Fruit fly (Drosophila melanogaster) whole organism, embryonic: ENCODE data around the gene CG32202.

Experiments
- CG10431 ChIP-seq: fragments of 200-800 bp; sonication (Bioruptor generic); optimal IDR thresholded peaks from 3 replicates; lab custom pipeline; 2018; ENCODE audit warnings: missing biosample characterization, mild to moderate bottlenecking, missing genetic modification characterization
- CG10565 ChIP-seq: fragments of 200-800 bp; sonication (Bioruptor generic); optimal IDR thresholded peaks from 3 replicates; lab custom pipeline; 2016; ENCODE audit warnings: missing biosample characterization, mild to moderate bottlenecking, missing genetic modification characterization
- CG11398 ChIP-seq: fragments of 200-800 bp; sonication (Bioruptor generic); optimal IDR thresholded peaks from 2 replicates; lab custom pipeline; 2016; ENCODE audit warnings: missing biosample characterization, missing genetic modification characterization
- CG12659 ChIP-seq: fragments of 200-800 bp; sonication (Bioruptor generic); optimal IDR thresholded peaks from 3 replicates; lab custom pipeline; 2017; ENCODE audit warnings: mild to moderate bottlenecking, missing biosample characterization, missing genetic modification reagents, missing genetic modification characterization
- CG14050 ChIP-seq: fragments of 200-800 bp; sonication (Bioruptor generic); IDR thresholded peaks from 3 replicates; pipeline ENCODE4 v1.3.6; 2022; ENCODE audit warnings: missing biosample characterization, missing genetic modification characterization
- CG14441 ChIP-seq: fragments of 200-800 bp; sonication (Bioruptor generic); IDR thresholded peaks from 2 replicates; pipeline ENCODE4 v1.3.6; 2022; ENCODE audit warnings: missing biosample characterization, missing genetic modification characterization
- CG15601 ChIP-seq: fragments of 200-800 bp; sonication (Bioruptor generic); optimal IDR thresholded peaks from 3 replicates; lab custom pipeline; 2019; ENCODE audit warnings: missing biosample characterization, mild to moderate bottlenecking, missing genetic modification characterization, moderate library complexity
- CG17328 ChIP-seq: fragments of 200-800 bp; sonication (Bioruptor generic); IDR thresholded peaks from 2 replicates; pipeline ENCODE4 v1.3.6; 2022; ENCODE audit warnings: missing biosample characterization, missing genetic modification characterization
- CG18476 ChIP-seq: fragments of 200-800 bp; sonication (Bioruptor generic); optimal IDR thresholded peaks from 2 replicates; lab custom pipeline; 2016; ENCODE audit warnings: missing biosample characterization, mild to moderate bottlenecking, missing genetic modification characterization
- CG34224 ChIP-seq: fragments of 200-800 bp; sonication (Bioruptor generic); IDR thresholded peaks from 3 replicates; pipeline ENCODE4 v1.3.6; 2022; ENCODE audit warnings: missing biosample characterization, missing genetic modification characterization; ENCODE audit not compliant: partially characterized antibody
- CG4328 ChIP-seq: fragments of 200-800 bp; sonication (Bioruptor generic); optimal IDR thresholded peaks from 3 replicates; lab custom pipeline; 2017; ENCODE audit warnings: missing biosample characterization, missing genetic modification reagents, missing genetic modification characterization
- CG4617 ChIP-seq: fragments of 200-800 bp; sonication (Bioruptor generic); optimal IDR thresholded peaks from 3 replicates; lab custom pipeline; 2016; ENCODE audit warnings: missing biosample characterization, missing genetic modification characterization, borderline replicate concordance
- CG5180 ChIP-seq: fragments of 200-800 bp; sonication (Bioruptor generic); optimal IDR thresholded peaks from 3 replicates; lab custom pipeline; 2017; ENCODE audit warnings: missing biosample characterization, missing genetic modification characterization, mild to moderate bottlenecking, moderate library complexity, missing genetic modification reagents
- CG7987 ChIP-seq: fragments of 200-800 bp; sonication (Bioruptor generic); optimal IDR thresholded peaks from 2 replicates; lab custom pipeline; 2018; ENCODE audit warnings: missing biosample characterization, mild to moderate bottlenecking, missing genetic modification characterization, moderate library complexity
- CG8359 ChIP-seq: fragments of 200-800 bp; sonication (Bioruptor generic); optimal IDR thresholded peaks from 2 replicates; lab custom pipeline; 2017; ENCODE audit warnings: missing biosample characterization, mild to moderate bottlenecking, missing genetic modification characterization, borderline replicate concordance
- D ChIP-seq, 2 experiments: fragments of 200-800 bp in 1 of 2; fragments of >200 bp in 1 of 2; sonication (Bioruptor generic) in 1 of 2; optimal IDR thresholded peaks; 2 replicates in 1 of 2; 3 replicates in 1 of 2; lab custom pipeline; 2017; ENCODE audit warnings: mild to moderate bottlenecking in 1 of 2, missing biosample characterization in 1 of 2, missing genetic modification characterization in 1 of 2, missing genetic modification reagents in 1 of 2
- Dad ChIP-seq: fragments of 200-800 bp; sonication (Bioruptor generic); optimal IDR thresholded peaks from 3 replicates; lab custom pipeline; 2016; ENCODE audit warnings: missing biosample characterization, missing genetic modification characterization
- Dip2 ChIP-seq: fragments of 200-800 bp; sonication (Bioruptor generic); IDR thresholded peaks from 2 replicates; pipeline ENCODE4 v1.3.6; 2022; ENCODE audit warnings: missing biosample characterization, missing genetic modification characterization
- E2f1 ChIP-seq: fragments of 200-800 bp; sonication (Bioruptor generic); IDR thresholded peaks from 2 replicates; pipeline ENCODE4 v1.3.6; 2022; ENCODE audit warnings: missing biosample characterization, missing genetic modification characterization
- Fer1 ChIP-seq: fragments of 200-800 bp; sonication (Bioruptor generic); optimal IDR thresholded peaks from 2 replicates; lab custom pipeline; 2017; ENCODE audit warnings: missing biosample characterization, mild to moderate bottlenecking, missing genetic modification characterization
- Gsc ChIP-seq: fragments of 200-800 bp; sonication (Bioruptor generic); IDR thresholded peaks from 2 replicates; pipeline ENCODE4 v1.3.6; 2022; ENCODE audit warnings: missing biosample characterization, missing genetic modification characterization
- Gug ChIP-seq: fragments of 200-800 bp; sonication (Bioruptor generic); IDR thresholded peaks from 4 replicates; pipeline ENCODE4 v1.3.6; 2022; ENCODE audit warnings: missing biosample characterization, missing genetic modification characterization
- H2.0 ChIP-seq: fragments of 200-800 bp; sonication (Bioruptor generic); IDR thresholded peaks from 2 replicates; pipeline ENCODE4 v1.3.6; 2022; ENCODE audit warnings: missing biosample characterization, missing genetic modification characterization
- HLH3B ChIP-seq: fragments of 200-800 bp; sonication (Bioruptor generic); IDR thresholded peaks from 2 replicates; pipeline ENCODE4 v1.3.6; 2022; ENCODE audit warnings: missing biosample characterization, missing genetic modification characterization
- Hand ChIP-seq: fragments of 200-800 bp; sonication (Bioruptor generic); optimal IDR thresholded peaks from 2 replicates; lab custom pipeline; 2017; ENCODE audit warnings: mild to moderate bottlenecking, missing biosample characterization, missing genetic modification reagents, missing genetic modification characterization
- Hr3 ChIP-seq: fragments of 200-800 bp; sonication (Bioruptor generic); optimal IDR thresholded peaks from 3 replicates; lab custom pipeline; 2016; ENCODE audit warnings: missing biosample characterization, missing genetic modification characterization
- Hr78 ChIP-seq, 2 experiments: fragments of 200-800 bp in 1 of 2; fragments of >200 bp in 1 of 2; sonication (Bioruptor generic) in 1 of 2; optimal IDR thresholded peaks; 2 replicates each; lab custom pipeline; 2017 to 2019; ENCODE audit warnings: missing biosample characterization in 2 of 2, missing genetic modification characterization in 2 of 2, mild to moderate bottlenecking in 1 of 2, moderate library complexity in 1 of 2
- Lhr ChIP-seq: fragments of 200-800 bp; sonication (Bioruptor generic); optimal IDR thresholded peaks from 3 replicates; lab custom pipeline; 2017; ENCODE audit warnings: mild to moderate bottlenecking, missing biosample characterization, missing genetic modification reagents, missing genetic modification characterization
- MBD-R2 ChIP-seq: fragments of 200-800 bp; sonication (Bioruptor generic); IDR thresholded peaks from 2 replicates; pipeline ENCODE4 v1.3.6; 2022; ENCODE audit warnings: missing biosample characterization, missing genetic modification characterization
- Meics ChIP-seq: fragments of 200-800 bp; sonication (Bioruptor generic); optimal IDR thresholded peaks from 2 replicates; lab custom pipeline; 2017; ENCODE audit warnings: missing biosample characterization, mild to moderate bottlenecking, missing genetic modification characterization
- Opbp ChIP-seq: fragments of 200-800 bp; sonication (Bioruptor generic); IDR thresholded peaks from 3 replicates; pipeline ENCODE4 v1.3.6; 2022; ENCODE audit warnings: missing biosample characterization, missing genetic modification characterization; ENCODE audit not compliant: partially characterized antibody
- Rfx ChIP-seq: fragments of 200-800 bp; sonication (Bioruptor generic); IDR thresholded peaks from 2 replicates; pipeline ENCODE4 v1.3.6; 2022; ENCODE audit warnings: missing biosample characterization, missing genetic modification characterization
- dimm ChIP-seq: fragments of 200-800 bp; sonication (Bioruptor generic); IDR thresholded peaks from 2 replicates; pipeline ENCODE4 v1.3.6; 2022; ENCODE audit warnings: missing biosample characterization, missing genetic modification characterization
- dpn ChIP-seq, 2 experiments: fragments of 200-800 bp; sonication (Bioruptor generic); optimal IDR thresholded peaks; 3 replicates each; lab custom pipeline; 2016; ENCODE audit warnings: missing biosample characterization in 2 of 2, missing genetic modification characterization in 2 of 2
- ewg ChIP-seq: fragments of 200-800 bp; sonication (Bioruptor generic); optimal IDR thresholded peaks from 3 replicates; lab custom pipeline; 2017; ENCODE audit warnings: mild to moderate bottlenecking, missing biosample characterization, missing genetic modification reagents, missing genetic modification characterization
- grn ChIP-seq: fragments of 200-800 bp; sonication (Bioruptor generic); optimal IDR thresholded peaks from 3 replicates; lab custom pipeline; 2017; ENCODE audit warnings: missing biosample characterization, missing genetic modification characterization
- gsb-n ChIP-seq: fragments of 200-800 bp; sonication (Bioruptor generic); optimal IDR thresholded peaks from 3 replicates; lab custom pipeline; 2018; ENCODE audit warnings: missing biosample characterization, mild to moderate bottlenecking, missing genetic modification characterization
- hth ChIP-seq: fragments of >200 bp; optimal IDR thresholded peaks from 2 replicates; lab custom pipeline; 2017; ENCODE audit warnings: inconsistent platforms
- lab ChIP-seq: fragments of 200-800 bp; sonication (Bioruptor generic); optimal IDR thresholded peaks from 3 replicates; lab custom pipeline; 2017; ENCODE audit warnings: missing biosample characterization, missing genetic modification characterization, mild to moderate bottlenecking, moderate library complexity, missing genetic modification reagents
- nmo ChIP-seq: fragments of 200-800 bp; sonication (Bioruptor generic); optimal IDR thresholded peaks from 2 replicates; lab custom pipeline; 2018; ENCODE audit warnings: missing biosample characterization, mild to moderate bottlenecking, missing genetic modification characterization, moderate library complexity
- pho ChIP-seq: fragments of 200-800 bp; sonication (Bioruptor generic); optimal IDR thresholded peaks from 2 replicates; lab custom pipeline; 2016; ENCODE audit warnings: missing biosample characterization, missing genetic modification characterization
- pita ChIP-seq: fragments of 200-800 bp; sonication (Bioruptor generic); optimal IDR thresholded peaks from 2 replicates; lab custom pipeline; 2017; ENCODE audit warnings: missing biosample characterization, mild to moderate bottlenecking, missing genetic modification characterization
- pnt ChIP-seq: fragments of 200-800 bp; sonication (Bioruptor generic); optimal IDR thresholded peaks from 3 replicates; lab custom pipeline; 2016; ENCODE audit warnings: missing biosample characterization, missing genetic modification characterization
- schlank ChIP-seq: fragments of 200-800 bp; sonication (Bioruptor generic); optimal IDR thresholded peaks from 2 replicates; lab custom pipeline; 2018; ENCODE audit warnings: missing biosample characterization, mild to moderate bottlenecking, missing genetic modification characterization
- seq ChIP-seq: fragments of 200-800 bp; sonication (Bioruptor generic); IDR thresholded peaks from 2 replicates; pipeline ENCODE4 v1.3.6; 2022; ENCODE audit warnings: missing biosample characterization, missing genetic modification characterization
- tap ChIP-seq: fragments of 200-800 bp; optimal IDR thresholded peaks from 3 replicates; lab custom pipeline; 2019; ENCODE audit warnings: missing biosample characterization, mild to moderate bottlenecking, missing genetic modification characterization, moderate library complexity
- vfl ChIP-seq: fragments of 200-800 bp; sonication (Bioruptor generic); optimal IDR thresholded peaks from 2 replicates; lab custom pipeline; 2016; ENCODE audit warnings: missing biosample characterization, missing genetic modification characterization

CG32202 gene

dm6 chr3L:18640584-18641527 lies 41.1 kb upstream of the CG32202 start (continued):
- no peak for TF ChIP-seq CG10431 (GFP tag; lab: Kevin White, UChicago)
- no peak for TF ChIP-seq D (optimal IDR thresholded peaks at IDR 0.05; lab: Kevin White, UChicago)
- peak; percentile 67 for TF ChIP-seq D (GFP tag; optimal IDR thresholded peaks at IDR 0.05; lab: Kevin White, UChicago)
- TF ChIP-seq CG7987 = peak; percentile 65
- TF ChIP-seq dpn (GFP tag; optimal IDR thresholded peaks at IDR 0.05; lab: Kevin White, UChicago) = peak; percentile 92 to 97
- TF ChIP-seq E2f1 = peak; percentile 97
- no peak for TF ChIP-seq Gsc (GFP tag; lab: Robert Waterston, UW)
- TF ChIP-seq ewg (GFP tag; lab: Kevin White, UChicago) = peak; percentile 86
- TF ChIP-seq Lhr (GFP tag; lab: Kevin White, UChicago) = peak; percentile 52
- peak; percentile 85 for TF ChIP-seq CG11398 (GFP tag; lab: Kevin White, UChicago)
- TF ChIP-seq Hand (GFP tag; lab: Kevin White, UChicago) = peak; percentile 91
- no peak for TF ChIP-seq vfl (GFP tag; lab: Kevin White, UChicago)
- peak; percentile 97 for TF ChIP-seq CG14441 (GFP tag; lab: Robert Waterston, UW)
- TF ChIP-seq schlank (tag; lab: Kevin White, UChicago) = peak; percentile 48
- peak; percentile 97 for TF ChIP-seq CG17328 (GFP tag; lab: Robert Waterston, UW)
- peak; percentile 48 for TF ChIP-seq CG8359 (GFP tag; lab: Kevin White, UChicago)
- TF ChIP-seq CG34224 = no peak; the same call in 2 of the 3 replicates
- TF ChIP-seq CG12659 = peak; percentile 93
- TF ChIP-seq CG15601 (tag; lab: Kevin White, UChicago) = peak; percentile 67
- peak; percentile 90 for TF ChIP-seq Hr3 (GFP tag; lab: Kevin White, UChicago)
- TF ChIP-seq CG5180 (GFP tag; lab: Kevin White, UChicago) = peak; percentile 71
- TF ChIP-seq H2.0 (GFP tag; lab: Robert Waterston, UW) = peak; percentile 98
- no peak for TF ChIP-seq hth (lab: Kevin White, UChicago)
- TF ChIP-seq tap (tag; lab: Kevin White, UChicago) = peak; percentile 76
- TF ChIP-seq Gug = peak; percentile 95
- TF ChIP-seq Dip2 (GFP tag; lab: Robert Waterston, UW) = peak; percentile 64; the same call in 1 of the 2 replicates
- TF ChIP-seq CG4617 (GFP tag; lab: Kevin White, UChicago) = peak; percentile 76
- peak; percentile 99 for TF ChIP-seq Rfx (GFP tag; lab: Robert Waterston, UW)
- peak; percentile 95 for TF ChIP-seq seq (GFP tag; lab: Robert Waterston, UW)
- TF ChIP-seq CG18476 = peak; percentile 76
- peak; percentile 16 for TF ChIP-seq grn (GFP tag; lab: Kevin White, UChicago)
- peak; percentile 98 for TF ChIP-seq pho
- TF ChIP-seq Hr78 (GFP tag; optimal IDR thresholded peaks at IDR 0.05; lab: Kevin White, UChicago) = peak in 1 of 2 experiments; percentile 86
- peak; percentile 75 for TF ChIP-seq pnt (GFP tag; lab: Kevin White, UChicago)
- peak; percentile 95 for TF ChIP-seq dimm (GFP tag; lab: Robert Waterston, UW)
- peak; percentile 88 for TF ChIP-seq CG4328 (GFP tag; lab: Kevin White, UChicago)
- peak; percentile 93 for TF ChIP-seq Meics (GFP tag; lab: Kevin White, UChicago)
- peak; percentile 97 for TF ChIP-seq lab
- peak; percentile 74 for TF ChIP-seq gsb-n (tag; lab: Kevin White, UChicago)
- peak; percentile 30 for TF ChIP-seq CG10565 (GFP tag; lab: Kevin White, UChicago)
- no peak for TF ChIP-seq pita (GFP tag; lab: Kevin White, UChicago)
- peak; percentile 95 for TF ChIP-seq CG14050
- TF ChIP-seq Fer1 (GFP tag; lab: Kevin White, UChicago) = peak; percentile 97
- peak; percentile 98 for TF ChIP-seq MBD-R2
- peak; percentile 92 for TF ChIP-seq nmo
- peak; percentile 98 for TF ChIP-seq HLH3B (GFP tag; lab: Robert Waterston, UW)
- peak; percentile 79 for TF ChIP-seq Dad (GFP tag; lab: Kevin White, UChicago)
- no peak for TF ChIP-seq Opbp
